Worm (Caenorhabditis elegans): Measurements from ENCODE around the gene fbxb-55.

ce11 chrIV:4047628-4048027, 21.0 kb upstream of the fbxb-55 start:
- no peak for TF ChIP-seq ceh-39 (tag; optimal IDR thresholded peaks at IDR 0.05)
- TF ChIP-seq unc-39 (tag; optimal IDR thresholded peaks at IDR 0.05) = no peak
- no peak for TF ChIP-seq nhr-76 (tag; optimal IDR thresholded peaks at IDR 0.05)
